Fruit fly (Drosophila melanogaster) S2 (cell line): ENCODE measurements around the gene hwt.

Experiments used
- CG8478 ChIP-seq: fragments of >200 bp; optimal IDR thresholded peaks from 2 replicates; lab custom pipeline; 2018
- CTCF ChIP-seq, 2 experiments: fragments of >200 bp; optimal IDR thresholded peaks; 2 replicates each; lab custom pipeline; 2018

The hwt gene

dm6 chrX:12568292-12568923 is at the start of gene hwt:
Gene hwt, minus strand, starts transcription at chrX:12568452.
- TF ChIP-seq CTCF (optimal IDR thresholded peaks at IDR 0.05; lab: Kevin White, UChicago), result peak; percentile 11 to 39
- TF ChIP-seq CG8478 (lab: Kevin White, UChicago), result no peak

- TF ChIP-seq CTCF (optimal IDR thresholded peaks at IDR 0.05; lab: Kevin White, UChicago) (no peak), CG8478 (lab: Kevin White, UChicago) (no peak)
Observed at dm6 chrX:12615752-12616366, 47.6 kb upstream of the hwt start, which contains the start of gene CG11085. Gene CG11085, plus strand, starts transcription at chrX:12616316.

- TF ChIP-seq CG8478 (lab: Kevin White, UChicago) (no peak), CTCF (optimal IDR thresholded peaks at IDR 0.05; lab: Kevin White, UChicago) (no peak)
Observed at dm6 chrX:12613248-12613805, 45.1 kb upstream of the hwt start.

- no peak for TF ChIP-seq CG8478 (lab: Kevin White, UChicago)
- no peak for TF ChIP-seq CTCF (optimal IDR thresholded peaks at IDR 0.05; lab: Kevin White, UChicago)
Observed at dm6 chrX:12611536-12612458, 43.5 kb upstream of the hwt start, which contains the start of the genes CG1463 and Fpgs1. Gene CG1463, minus strand, starts transcription at chrX:12611667. Gene Fpgs1, plus strand, starts transcription at chrX:12611867.

dm6 chrX:12600802-12601793 is 32.8 kb upstream of the hwt start:
- no peak for TF ChIP-seq CTCF (optimal IDR thresholded peaks at IDR 0.05; lab: Kevin White, UChicago)
- TF ChIP-seq CG8478 (lab: Kevin White, UChicago), result no peak

dm6 chrX:12596353-12597107 is 28.3 kb upstream of the hwt start:
- TF ChIP-seq CTCF (optimal IDR thresholded peaks at IDR 0.05; lab: Kevin White, UChicago), result no peak
- TF ChIP-seq CG8478 (lab: Kevin White, UChicago), result no peak

- TF ChIP-seq CG8478 (lab: Kevin White, UChicago), result no peak
- TF ChIP-seq CTCF (optimal IDR thresholded peaks at IDR 0.05; lab: Kevin White, UChicago), result no peak
Observed at dm6 chrX:12595610-12596336, 27.5 kb upstream of the hwt start, which contains the start of the genes CG1824 and Sec16. Gene CG1824, minus strand, starts transcription at chrX:12595624. Gene Sec16, plus strand, starts transcription at chrX:12596047.

- TF ChIP-seq CTCF (optimal IDR thresholded peaks at IDR 0.05; lab: Kevin White, UChicago) (no peak), CG8478 (lab: Kevin White, UChicago) (no peak)
Observed at dm6 chrX:12595100-12595609, 26.9 kb upstream of the hwt start.

- TF ChIP-seq CTCF (optimal IDR thresholded peaks at IDR 0.05; lab: Kevin White, UChicago), result no peak
- TF ChIP-seq CG8478 (lab: Kevin White, UChicago), result no peak
Observed at dm6 chrX:12592121-12592466, 23.8 kb upstream of the hwt start, which contains the start of gene LIMK1. Gene LIMK1, minus strand, starts transcription at chrX:12592193.

- TF ChIP-seq CG8478 (lab: Kevin White, UChicago), result no peak
- no peak for TF ChIP-seq CTCF (optimal IDR thresholded peaks at IDR 0.05; lab: Kevin White, UChicago)
Observed at dm6 chrX:12591223-12592120, 23.2 kb upstream of the hwt start.

dm6 chrX:12583870-12584390 is 15.7 kb upstream of the hwt start:
- TF ChIP-seq CTCF (optimal IDR thresholded peaks at IDR 0.05; lab: Kevin White, UChicago), result no peak
- TF ChIP-seq CG8478 (lab: Kevin White, UChicago), result no peak
